Worm (Caenorhabditis elegans): ENCODE data around the gene ptp-5.1.

DNA sequence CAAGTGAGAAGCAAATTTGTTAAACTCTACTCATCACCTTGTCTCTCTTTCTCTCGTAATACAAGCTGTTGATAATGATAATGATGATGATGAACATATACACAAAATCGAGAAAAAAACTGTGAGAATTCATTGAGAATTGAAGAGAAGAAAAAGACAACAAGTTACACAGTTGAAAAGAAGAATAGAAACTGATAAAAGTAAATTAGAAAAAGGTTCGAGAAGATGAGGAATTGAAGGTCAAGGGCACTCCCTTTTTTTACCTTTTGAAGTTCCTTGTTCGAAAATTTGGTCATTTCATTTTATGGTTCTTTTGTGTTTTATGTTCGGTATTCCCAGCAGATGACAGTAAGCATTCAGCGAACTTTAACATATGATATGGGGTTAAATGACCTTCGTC, 50.2 kb downstream of the ptp-5.1 start:
- TF ChIP-seq nfya-1 (tag; optimal IDR thresholded peaks at IDR 0.05) (no peak), nhr-232 (tag; optimal IDR thresholded peaks at IDR 0.05) (no peak), dve-1 (tag; optimal IDR thresholded peaks at IDR 0.05) (no peak), ceh-45 (GFP tag; IDR thresholded peaks at IDR 0.05) (no peak), pqm-1 (tag; optimal IDR thresholded peaks at IDR 0.05) (no peak), ets-4 (tag; optimal IDR thresholded peaks at IDR 0.05) (no peak), tbx-7 (tag; optimal IDR thresholded peaks at IDR 0.05) (no peak), ceh-18 (tag; optimal IDR thresholded peaks at IDR 0.05) (no peak), K09A11.1 (tag; optimal IDR thresholded peaks at IDR 0.05; ENCODE audit: insufficient read depth) (no peak), elt-4 (tag; optimal IDR thresholded peaks at IDR 0.05) (no peak), hlh-30 (tag; optimal IDR thresholded peaks at IDR 0.05; ENCODE audit: insufficient read depth) (no peak), lim-6 (tag; optimal IDR thresholded peaks at IDR 0.05) (no peak)

Data from whole organism, late embryonic.